Worm (Caenorhabditis elegans): Measurements from ENCODE around the gene C06C3.12.

DNA sequence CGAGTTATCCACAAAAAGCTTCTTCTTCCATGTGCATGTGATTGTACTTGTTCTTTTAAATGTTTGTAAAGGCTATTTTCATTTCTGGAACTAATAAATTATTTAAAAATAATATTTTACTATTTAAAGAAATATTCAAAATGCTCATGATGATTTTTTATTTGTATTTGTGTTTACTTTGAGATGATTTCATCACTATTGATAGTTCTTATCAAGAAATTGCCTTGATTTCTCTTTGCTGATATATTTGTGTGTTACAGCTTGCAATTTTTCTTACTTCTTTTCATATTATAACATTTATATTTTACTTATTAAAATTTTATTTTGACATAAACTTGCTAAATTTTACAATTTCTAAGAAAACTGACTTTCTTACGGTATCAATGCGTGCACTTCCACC lies 3.3 kb downstream of the C06C3.12 start:
- TF ChIP-seq T22C8.4 (GFP tag; IDR thresholded peaks at IDR 0.05) (no peak), ztf-29 (GFP tag; IDR thresholded peaks at IDR 0.05) (no peak), flt-1 (GFP tag; IDR thresholded peaks at IDR 0.05) (no peak), tab-1 (GFP tag; IDR thresholded peaks at IDR 0.05) (no peak), med-1 (GFP tag; optimal IDR thresholded peaks at IDR 0.05; ENCODE audit: insufficient read depth) (no peak), klf-2 (GFP tag; conservative IDR thresholded peaks at IDR 0.05) (no peak), ztf-23 (GFP tag; IDR thresholded peaks at IDR 0.05) (no peak), cog-1 (tag; optimal IDR thresholded peaks at IDR 0.05) (no peak)
